Worm (Caenorhabditis elegans) whole organism, early embryonic: ENCODE results near the gene C08F1.11.
"Not testable (repeated sequence)": the region's sequence is repeated elsewhere in the genome, so short reads cannot be mapped to it uniquely, and the experiment has no call there.

Source experiments
- B0310.2 ChIP-seq: sonication (generic microtip); optimal IDR thresholded peaks from 2 replicates; lab custom pipeline; 2016; ENCODE audit warnings: mild to moderate bottlenecking, missing genetic modification characterization, missing compliant biosample characterization
- F13C5.2 ChIP-seq: sonication (generic microtip); optimal IDR thresholded peaks from 2 replicates; lab custom pipeline; 2017; ENCODE audit warnings: mild to moderate bottlenecking, missing genetic modification characterization, inconsistent platforms, missing compliant biosample characterization
- aly-1 ChIP-seq: sonication (generic microtip); optimal IDR thresholded peaks from 2 replicates; lab custom pipeline; 2016; ENCODE audit warnings: missing genetic modification characterization, missing compliant biosample characterization
- ama-1 ChIP-seq: fragments of 150-350 bp; optimal IDR thresholded peaks from 2 replicates; lab custom pipeline; 2014
- ceh-13 ChIP-seq: fragments of 200-800 bp; sonication (Bioruptor generic); optimal IDR thresholded peaks from 2 replicates; lab custom pipeline; 2018; ENCODE audit warnings: mild to moderate bottlenecking, missing genetic modification characterization, missing compliant biosample characterization
- ceh-36 ChIP-seq: sonication (generic microtip); optimal IDR thresholded peaks from 2 replicates; lab custom pipeline; 2016; ENCODE audit warnings: missing genetic modification characterization, inconsistent platforms, missing compliant biosample characterization
- ets-7 ChIP-seq: sonication (generic microtip); optimal IDR thresholded peaks from 2 replicates; lab custom pipeline; 2016; ENCODE audit warnings: missing genotype, missing genetic modification characterization, missing compliant biosample characterization
- flt-1 ChIP-seq: fragments of 200-800 bp; sonication (Bioruptor generic); IDR thresholded peaks from 2 replicates; pipeline ENCODE4 v1.3.6; 2022; ENCODE audit warnings: missing genetic modification characterization, missing compliant biosample characterization
- hmbx-1 ChIP-seq: sonication (generic microtip); optimal IDR thresholded peaks from 2 replicates; lab custom pipeline; 2016; ENCODE audit warnings: mild to moderate bottlenecking, missing genetic modification characterization, missing compliant biosample characterization
- hmg-4 ChIP-seq: fragments of 200-800 bp; sonication (Bioruptor generic); optimal IDR thresholded peaks from 2 replicates; lab custom pipeline; 2018; ENCODE audit warnings: mild to moderate bottlenecking, missing genetic modification characterization, missing compliant biosample characterization
- hnd-1 ChIP-seq: sonication (generic microtip); optimal IDR thresholded peaks from 2 replicates; lab custom pipeline; 2016; ENCODE audit warnings: missing genetic modification characterization, missing compliant biosample characterization
- pes-1 ChIP-seq: fragments of 200-800 bp; sonication (Bioruptor generic); IDR thresholded peaks from 2 replicates; pipeline ENCODE4 v1.3.6; 2022; ENCODE audit warnings: missing genetic modification reagents, missing genetic modification characterization, missing compliant biosample characterization
- scrt-1 ChIP-seq: fragments of 200-800 bp; sonication (Bioruptor generic); IDR thresholded peaks from 2 replicates; pipeline ENCODE4 v1.3.6; 2022; ENCODE audit warnings: missing genetic modification characterization, missing compliant biosample characterization
- sea-1 ChIP-seq: fragments of 200-800 bp; sonication (Bioruptor generic); conservative IDR thresholded peaks from 2 replicates; pipeline ENCODE4 v1.3.6; 2022; ENCODE audit warnings: missing genetic modification characterization, missing compliant biosample characterization
- tbx-11 ChIP-seq: fragments of 200-800 bp; sonication (Bioruptor generic); IDR thresholded peaks from 2 replicates; pipeline ENCODE4 v1.3.6; 2022; ENCODE audit warnings: missing genetic modification characterization, missing compliant biosample characterization
- tbx-37 ChIP-seq: fragments of 200-800 bp; sonication (Bioruptor generic); conservative IDR thresholded peaks from 2 replicates; pipeline ENCODE4 v1.3.6; 2022; ENCODE audit warnings: missing genetic modification reagents, missing genetic modification characterization, missing compliant biosample characterization
- tra-4 ChIP-seq: sonication (generic microtip); optimal IDR thresholded peaks from 2 replicates; lab custom pipeline; 2017; ENCODE audit warnings: missing genetic modification characterization, missing compliant biosample characterization

C08F1.11 gene

ce11 chrII:1775234-1775633, 9.5 kb downstream of the C08F1.11 start, which contains the start of gene F36H5.14:
TSS of gene F36H5.14 (plus strand) at chrII:1775534.
- TF ChIP-seq ama-1 (lab: Kevin White, UChicago); scrt-1 (GFP tag; lab: Robert Waterston, UW); hmbx-1: not testable (repeated sequence)

- TF ChIP-seq sea-1 (GFP tag; lab: Robert Waterston, UW) (no peak), B0310.2 (tag; lab: Kevin White, UChicago) (no peak), tra-4 (tag; lab: Kevin White, UChicago) (no peak), flt-1 (no peak), F13C5.2 (tag; lab: Kevin White, UChicago) (no peak), ceh-36 (tag; lab: Kevin White, UChicago) (no peak), ama-1 (lab: Kevin White, UChicago) (no peak), hmbx-1 (no peak), scrt-1 (GFP tag; lab: Robert Waterston, UW) (no peak), pes-1 (GFP tag; lab: Robert Waterston, UW) (no peak), hnd-1 (tag; lab: Kevin White, UChicago) (no peak), aly-1 (tag; lab: Kevin White, UChicago) (no peak), ets-7 (tag; lab: Kevin White, UChicago) (no peak), ceh-13 (GFP tag; lab: Kevin White, UChicago) (no peak), tbx-11 (GFP tag; lab: Robert Waterston, UW) (no peak), tbx-37 (GFP tag; lab: Robert Waterston, UW) (no peak)
These were observed 12.9 kb downstream of the C08F1.11 start, which contains the start of gene math-3 for ce11 chrII:1771785-1772184. TSS of gene math-3 (plus strand) at chrII:1772085.

- TF ChIP-seq F13C5.2 (tag; lab: Kevin White, UChicago); hmg-4 (GFP tag; lab: Kevin White, UChicago); hmbx-1: not testable (repeated sequence)
These were observed 13.4 kb downstream of the C08F1.11 start, which contains the start of gene math-26 for ce11 chrII:1771347-1771746. TSS of gene math-26 (plus strand) at chrII:1771647.

DNA sequence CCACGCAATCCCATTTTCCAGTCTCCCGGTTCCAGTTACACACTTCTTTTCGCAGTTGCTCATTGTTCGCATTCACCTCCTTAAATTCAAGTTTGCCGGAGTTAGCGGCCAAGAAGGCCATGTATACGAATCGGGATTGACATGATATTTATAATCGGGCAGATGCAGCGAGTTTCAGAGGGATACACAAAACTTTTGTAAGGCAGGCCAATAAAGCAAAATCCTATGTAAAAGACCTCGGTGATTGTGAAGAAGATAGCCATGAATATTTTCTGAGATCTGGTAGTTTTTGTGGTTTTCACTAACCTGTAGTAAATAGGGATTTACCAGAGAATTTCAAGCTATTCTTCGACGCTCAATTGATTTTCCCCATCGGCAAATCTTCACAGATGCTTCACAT, 18.0 kb downstream of the C08F1.11 start:
- no peak for TF ChIP-seq sea-1 (GFP tag; lab: Robert Waterston, UW)
- TF ChIP-seq F13C5.2 (tag; lab: Kevin White, UChicago): no peak
- no peak for TF ChIP-seq hnd-1 (tag; lab: Kevin White, UChicago)
- TF ChIP-seq pes-1 (GFP tag; lab: Robert Waterston, UW): no peak
- no peak for TF ChIP-seq ceh-36 (tag; lab: Kevin White, UChicago)
- TF ChIP-seq hmbx-1: no peak
- TF ChIP-seq scrt-1 (GFP tag; lab: Robert Waterston, UW): no peak
- TF ChIP-seq ceh-13 (GFP tag; lab: Kevin White, UChicago): no peak
- no peak for TF ChIP-seq ets-7 (tag; lab: Kevin White, UChicago)
- TF ChIP-seq tbx-11 (GFP tag; lab: Robert Waterston, UW): no peak
- no peak for TF ChIP-seq tbx-37 (GFP tag; lab: Robert Waterston, UW)
- no peak for TF ChIP-seq flt-1
- TF ChIP-seq hmg-4 (GFP tag; lab: Kevin White, UChicago): no peak

ce11 chrII:1763072-1763471, 21.6 kb downstream of the C08F1.11 start, which contains the start of gene math-28:
TSS of gene math-28 (plus strand) at chrII:1763372.
- TF ChIP-seq B0310.2 (tag; lab: Kevin White, UChicago) (no peak), hmg-4 (GFP tag; lab: Kevin White, UChicago) (no peak), hnd-1 (tag; lab: Kevin White, UChicago) (no peak), ceh-36 (tag; lab: Kevin White, UChicago) (no peak), F13C5.2 (tag; lab: Kevin White, UChicago) (no peak), sea-1 (GFP tag; lab: Robert Waterston, UW) (no peak), tra-4 (tag; lab: Kevin White, UChicago) (no peak), tbx-37 (GFP tag; lab: Robert Waterston, UW) (no peak), hmbx-1 (no peak), scrt-1 (GFP tag; lab: Robert Waterston, UW) (no peak), aly-1 (tag; lab: Kevin White, UChicago) (no peak), pes-1 (GFP tag; lab: Robert Waterston, UW) (no peak), tbx-11 (GFP tag; lab: Robert Waterston, UW) (no peak), ama-1 (lab: Kevin White, UChicago) (no peak), flt-1 (no peak), ceh-13 (GFP tag; lab: Kevin White, UChicago) (no peak), ets-7 (tag; lab: Kevin White, UChicago) (no peak)

DNA sequence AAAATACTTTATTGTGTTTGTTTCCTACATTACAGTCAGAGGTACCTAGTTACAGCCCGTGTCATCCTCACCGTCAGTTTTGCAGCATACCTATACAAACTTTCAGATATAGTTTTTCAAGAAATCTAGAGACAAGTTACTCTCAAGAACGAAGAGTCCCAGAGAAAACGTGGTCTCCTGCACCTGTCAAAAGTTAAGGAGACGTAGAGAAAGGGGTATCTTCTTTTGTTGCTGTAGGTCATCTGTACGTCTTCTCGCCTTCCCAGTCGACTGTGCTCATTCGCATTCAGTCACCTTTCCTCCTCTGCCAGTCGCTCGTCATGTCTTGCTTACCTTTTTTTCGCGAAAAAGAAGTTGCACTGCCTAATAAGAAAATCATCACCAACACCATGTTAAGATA, 23.1 kb downstream of the C08F1.11 start, which contains the start of gene F36H5.4:
Gene F36H5.4, plus strand, starts transcription at position 301 of the 400 bp plus-strand sequence.
- no peak for TF ChIP-seq tbx-11 (GFP tag; lab: Robert Waterston, UW)
- no peak for TF ChIP-seq aly-1 (tag; lab: Kevin White, UChicago)
- TF ChIP-seq B0310.2 (tag; lab: Kevin White, UChicago): no peak
- TF ChIP-seq ceh-13 (GFP tag; lab: Kevin White, UChicago): no peak
- no peak for TF ChIP-seq scrt-1 (GFP tag; lab: Robert Waterston, UW)
- no peak for TF ChIP-seq hmg-4 (GFP tag; lab: Kevin White, UChicago)
- no peak for TF ChIP-seq tra-4 (tag; lab: Kevin White, UChicago)
- no peak for TF ChIP-seq sea-1 (GFP tag; lab: Robert Waterston, UW)

- TF ChIP-seq pes-1 (GFP tag; lab: Robert Waterston, UW) (no peak), sea-1 (GFP tag; lab: Robert Waterston, UW) (no peak), tra-4 (tag; lab: Kevin White, UChicago) (no peak), hmbx-1 (no peak), flt-1 (no peak), hmg-4 (GFP tag; lab: Kevin White, UChicago) (no peak), F13C5.2 (tag; lab: Kevin White, UChicago) (no peak), ceh-13 (GFP tag; lab: Kevin White, UChicago) (no peak)
These were observed 25.1 kb downstream of the C08F1.11 start, which contains the start of gene F36H5.18 for ce11 chrII:1759602-1760001. TSS of gene F36H5.18 (plus strand) at chrII:1759902.
